Worm (Caenorhabditis elegans) whole organism, L1 larva: Measurements from ENCODE around the gene Y49F6A.12.

ENCODE experiments used
- dpl-1 ChIP-seq, 3 experiments: fragments of 150-350 bp in 2 of 3; sonication (generic microtip) in 1 of 3; optimal IDR thresholded peaks; 2 replicates each; lab custom pipeline; 2014 to 2017; ENCODE audit warnings: missing biosample characterization in 3 of 3, missing genetic modification characterization in 3 of 3, missing genetic modification reagents in 3 of 3
- lin-15B ChIP-seq: fragments of 150-350 bp; sonication (generic microtip); optimal IDR thresholded peaks from 3 replicates; lab custom pipeline; 2014; ENCODE audit warnings: missing biosample characterization, missing genetic modification characterization
- nhr-237 ChIP-seq: fragments of 150-350 bp; optimal IDR thresholded peaks from 2 replicates; lab custom pipeline; 2014; ENCODE audit warnings: missing biosample characterization, missing genetic modification characterization
- nhr-90 ChIP-seq: sonication (generic microtip); optimal IDR thresholded peaks from 2 replicates; lab custom pipeline; 2016; ENCODE audit warnings: mild to moderate bottlenecking, missing genetic modification characterization, missing compliant biosample characterization; ENCODE audit not compliant: poor library complexity
- rnt-1 ChIP-seq: sonication (generic microtip); optimal IDR thresholded peaks from 2 replicates; lab custom pipeline; 2016; ENCODE audit warnings: mild to moderate bottlenecking, missing genetic modification characterization, moderate library complexity, missing compliant biosample characterization
- unc-62 ChIP-seq: fragments of 150-350 bp; optimal IDR thresholded peaks from 2 replicates; lab custom pipeline; 2014; ENCODE audit warnings: missing biosample characterization, missing genetic modification reagents, missing genetic modification characterization

DNA sequence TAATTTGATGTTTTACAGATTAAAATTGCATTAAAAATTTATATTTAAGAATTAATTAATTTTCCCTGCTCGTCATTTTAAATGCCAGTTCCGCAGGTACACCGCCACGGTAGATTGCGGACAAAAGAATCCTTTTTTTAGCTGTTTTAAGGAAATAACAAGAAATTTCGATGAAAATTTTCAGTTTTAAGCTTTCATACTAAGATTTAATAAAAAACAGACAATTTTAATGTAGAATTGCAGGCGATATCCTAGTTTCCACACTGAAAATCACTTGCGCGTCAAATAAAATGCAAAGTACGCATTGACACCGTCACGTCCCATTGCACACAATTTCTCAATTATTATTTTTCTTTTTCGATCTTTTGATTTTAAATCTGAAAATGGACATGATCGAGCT lies 42.0 kb upstream of the Y49F6A.12 start, which contains the start of gene dnc-3:
- no peak for TF ChIP-seq rnt-1
- no peak for TF ChIP-seq unc-62 (GFP tag; lab: Kevin White, UChicago)
- TF ChIP-seq nhr-90 (tag; lab: Kevin White, UChicago) = peak; percentile 73
- peak; percentile 28 for TF ChIP-seq lin-15B (tag; lab: Kevin White, UChicago)
- peak; percentile 30 for TF ChIP-seq nhr-237
- TF ChIP-seq dpl-1 (GFP tag; optimal IDR thresholded peaks at IDR 0.05; lab: Kevin White, UChicago) = peak; percentile 52 to 56 (median 56)
